Worm (Caenorhabditis elegans): ENCODE data around the gene C48B4.10.
A peak's percentile ranks its signal among the peaks of the same experiment; 100 is the strongest.

The C48B4.10 gene

ce11 chrIII:9526851-9527250 is 37.5 kb downstream of the C48B4.10 start, which contains the start of gene ZK1098.6:
Gene ZK1098.6, plus strand, starts transcription at chrIII:9527151.
- TF ChIP-seq W03F9.2 (tag; optimal IDR thresholded peaks at IDR 0.05) (no peak), him-1 (tag; optimal IDR thresholded peaks at IDR 0.05) (no peak), dao-5 (tag; optimal IDR thresholded peaks at IDR 0.05) (no peak)

ce11 chrIII:9525252-9525651 is 39.1 kb downstream of the C48B4.10 start, which contains the start of gene trpp-3:
Gene trpp-3, plus strand, starts transcription at chrIII:9525552.
- TF ChIP-seq W03F9.2 (tag; optimal IDR thresholded peaks at IDR 0.05) (no peak), dao-5 (tag; optimal IDR thresholded peaks at IDR 0.05) (no peak), him-1 (tag; optimal IDR thresholded peaks at IDR 0.05) (no peak)

- no peak for TF ChIP-seq dao-5 (tag; optimal IDR thresholded peaks at IDR 0.05)
- no peak for TF ChIP-seq him-1 (tag; optimal IDR thresholded peaks at IDR 0.05)
- TF ChIP-seq W03F9.2 (tag; optimal IDR thresholded peaks at IDR 0.05), result no peak
These were observed 40.7 kb downstream of the C48B4.10 start, which contains the start of gene mrps-23 for ce11 chrIII:9523581-9523980. Gene mrps-23, minus strand, starts transcription at chrIII:9523672.

- peak; percentile 95 for TF ChIP-seq W03F9.2 (tag; optimal IDR thresholded peaks at IDR 0.05)
- no peak for TF ChIP-seq him-1 (tag; optimal IDR thresholded peaks at IDR 0.05)
- TF ChIP-seq dao-5 (tag; optimal IDR thresholded peaks at IDR 0.05), result no peak
These were observed 42.8 kb downstream of the C48B4.10 start, which contains the start of the genes clu-1 and prp-40 for ce11 chrIII:9521410-9522090. Gene clu-1, minus strand, starts transcription at chrIII:9521460. Gene prp-40, plus strand, starts transcription at chrIII:9522075.

- TF ChIP-seq him-1 (tag; optimal IDR thresholded peaks at IDR 0.05) (no peak), dao-5 (tag; optimal IDR thresholded peaks at IDR 0.05) (no peak), W03F9.2 (tag; optimal IDR thresholded peaks at IDR 0.05) (no peak)
These were observed 48.2 kb downstream of the C48B4.10 start, which contains the start of gene F55H2.7 for ce11 chrIII:9516148-9516547. Gene F55H2.7, minus strand, starts transcription at chrIII:9516248.

ce11 chrIII:9513569-9513968 is 50.7 kb downstream of the C48B4.10 start, which contains the start of gene F55H2.8:
Gene F55H2.8, plus strand, starts transcription at chrIII:9513869.
- TF ChIP-seq him-1 (tag; optimal IDR thresholded peaks at IDR 0.05), result no peak
- TF ChIP-seq dao-5 (tag; optimal IDR thresholded peaks at IDR 0.05), result no peak
- no peak for TF ChIP-seq W03F9.2 (tag; optimal IDR thresholded peaks at IDR 0.05)
